Fruit fly (Drosophila melanogaster) whole organism, embryonic: ENCODE results near the gene CG34138.

ENCODE experiments used
- Aef1 ChIP-seq: fragments of 200-800 bp; sonication (Bioruptor generic); IDR thresholded peaks from 3 replicates; pipeline ENCODE4 v1.3.6; 2022; ENCODE audit warnings: missing biosample characterization, missing genetic modification characterization
- CG10147 ChIP-seq: fragments of 200-800 bp; sonication (Bioruptor generic); optimal IDR thresholded peaks from 2 replicates; lab custom pipeline; 2019; ENCODE audit warnings: missing biosample characterization, mild to moderate bottlenecking, missing genetic modification characterization, moderate library complexity
- CG10366 ChIP-seq: fragments of 200-800 bp; sonication (Bioruptor generic); IDR thresholded peaks from 2 replicates; pipeline ENCODE4 v1.3.6; 2022; ENCODE audit warnings: missing biosample characterization, missing genetic modification characterization
- CG10543 ChIP-seq: fragments of 200-800 bp; sonication (Bioruptor generic); optimal IDR thresholded peaks from 3 replicates; lab custom pipeline; 2017; ENCODE audit warnings: missing biosample characterization, mild to moderate bottlenecking, missing genetic modification characterization, moderate library complexity
- CG11085 ChIP-seq: fragments of 200-800 bp; sonication (Bioruptor generic); IDR thresholded peaks from 2 replicates; pipeline ENCODE4 v1.3.6; 2022; ENCODE audit warnings: missing biosample characterization, missing genetic modification characterization
- CG11560 ChIP-seq: fragments of 200-800 bp; sonication (Bioruptor generic); IDR thresholded peaks from 3 replicates; pipeline ENCODE4 v1.3.6; 2022; ENCODE audit warnings: missing biosample characterization, missing genetic modification characterization
- CG12236 ChIP-seq: fragments of 200-800 bp; sonication (Bioruptor generic); optimal IDR thresholded peaks from 2 replicates; lab custom pipeline; 2016; ENCODE audit warnings: missing biosample characterization, missing genetic modification characterization
- CG12769 ChIP-seq: fragments of 200-800 bp; sonication (Bioruptor generic); optimal IDR thresholded peaks from 2 replicates; lab custom pipeline; 2019; ENCODE audit warnings: missing biosample characterization, mild to moderate bottlenecking, missing genetic modification characterization, moderate library complexity
- CG14667 ChIP-seq: fragments of 200-800 bp; sonication (Bioruptor generic); IDR thresholded peaks from 2 replicates; pipeline ENCODE4 v1.3.6; 2022; ENCODE audit warnings: missing biosample characterization, missing genetic modification characterization
- CG14860 ChIP-seq: fragments of 200-800 bp; sonication (Bioruptor generic); IDR thresholded peaks from 3 replicates; pipeline ENCODE4 v1.3.6; 2022; ENCODE audit warnings: missing biosample characterization, missing genetic modification characterization; ENCODE audit not compliant: partially characterized antibody
- CG17359 ChIP-seq: fragments of 200-800 bp; sonication (Bioruptor generic); optimal IDR thresholded peaks from 3 replicates; lab custom pipeline; 2018; ENCODE audit warnings: missing biosample characterization, mild to moderate bottlenecking, missing genetic modification characterization, moderate library complexity
- CG2199 ChIP-seq: fragments of 200-800 bp; sonication (Bioruptor generic); IDR thresholded peaks from 3 replicates; pipeline ENCODE4 v1.3.6; 2022; ENCODE audit warnings: missing biosample characterization, missing genetic modification characterization
- CG33557 ChIP-seq: fragments of 200-800 bp; sonication (Bioruptor generic); optimal IDR thresholded peaks from 2 replicates; lab custom pipeline; 2019; ENCODE audit warnings: missing biosample characterization, mild to moderate bottlenecking, missing genetic modification characterization, moderate library complexity
- CG3726 ChIP-seq: fragments of 200-800 bp; sonication (Bioruptor generic); IDR thresholded peaks from 3 replicates; pipeline ENCODE4, ENCODE4 v1.3.6; 2022; ENCODE audit warnings: missing biosample characterization, missing genetic modification characterization
- CG6254 ChIP-seq: fragments of 200-800 bp; sonication (Bioruptor generic); optimal IDR thresholded peaks from 3 replicates; lab custom pipeline; 2017; ENCODE audit warnings: mild to moderate bottlenecking, missing biosample characterization, missing genetic modification reagents, missing genetic modification characterization
- CG6683 ChIP-seq: fragments of 200-800 bp; sonication (Bioruptor generic); optimal IDR thresholded peaks from 2 replicates; lab custom pipeline; 2017; ENCODE audit warnings: missing biosample characterization, mild to moderate bottlenecking, missing genetic modification characterization, missing genetic modification reagents
- CG7556 ChIP-seq: fragments of 200-800 bp; sonication (Bioruptor generic); optimal IDR thresholded peaks from 2 replicates; lab custom pipeline; 2017; ENCODE audit warnings: missing biosample characterization, mild to moderate bottlenecking, missing genetic modification characterization
- CG8388 ChIP-seq: fragments of 200-800 bp; sonication (Bioruptor generic); optimal IDR thresholded peaks from 2 replicates; lab custom pipeline; 2019; ENCODE audit warnings: missing biosample characterization, mild to moderate bottlenecking, missing genetic modification characterization, moderate library complexity
- CG9727 ChIP-seq: fragments of 200-800 bp; sonication (Bioruptor generic); optimal IDR thresholded peaks from 3 replicates; lab custom pipeline; 2017; ENCODE audit warnings: missing biosample characterization, mild to moderate bottlenecking, missing genetic modification characterization
- Deaf1 ChIP-seq: fragments of 200-800 bp; optimal IDR thresholded peaks from 3 replicates; lab custom pipeline; 2019; ENCODE audit warnings: missing biosample characterization, mild to moderate bottlenecking, missing genetic modification characterization, moderate library complexity
- Dek ChIP-seq: fragments of 200-800 bp; sonication (Bioruptor generic); optimal IDR thresholded peaks from 3 replicates; lab custom pipeline; 2019; ENCODE audit warnings: missing biosample characterization, mild to moderate bottlenecking, missing genetic modification characterization, moderate library complexity
- E2f2 ChIP-seq: fragments of 200-800 bp; sonication (Bioruptor generic); IDR thresholded peaks from 2 replicates; pipeline ENCODE4 v1.3.6; 2022; ENCODE audit warnings: missing biosample characterization, missing genetic modification characterization
- Eip74EF ChIP-seq, 2 experiments: fragments of 200-800 bp in 1 of 2; fragments of >200 bp in 1 of 2; sonication (Bioruptor generic) in 1 of 2; optimal IDR thresholded peaks; 2 replicates each; lab custom pipeline; 2017 to 2019; ENCODE audit warnings: missing biosample characterization in 2 of 2, missing genetic modification characterization in 2 of 2, mild to moderate bottlenecking in 1 of 2, moderate library complexity in 1 of 2
- GATAe ChIP-seq: fragments of 200-800 bp; sonication (Bioruptor generic); conservative IDR thresholded peaks from 2 replicates; pipeline ENCODE4 v1.3.6; 2022; ENCODE audit warnings: missing biosample characterization, missing genetic modification characterization
- Mes4 ChIP-seq: fragments of 200-800 bp; sonication (Bioruptor generic); optimal IDR thresholded peaks from 2 replicates; lab custom pipeline; 2016; ENCODE audit warnings: missing biosample characterization, missing genetic modification characterization
- Opbp ChIP-seq: fragments of 200-800 bp; sonication (Bioruptor generic); IDR thresholded peaks from 3 replicates; pipeline ENCODE4 v1.3.6; 2022; ENCODE audit warnings: missing biosample characterization, missing genetic modification characterization; ENCODE audit not compliant: partially characterized antibody
- Optix ChIP-seq: fragments of 200-800 bp; sonication (Bioruptor generic); IDR thresholded peaks from 3 replicates; pipeline ENCODE4 v1.3.6; 2022; ENCODE audit warnings: missing biosample characterization, missing genetic modification characterization
- Rfx ChIP-seq: fragments of 200-800 bp; sonication (Bioruptor generic); IDR thresholded peaks from 2 replicates; pipeline ENCODE4 v1.3.6; 2022; ENCODE audit warnings: missing biosample characterization, missing genetic modification characterization
- abd-A ChIP-seq: fragments of 200-800 bp; sonication (Bioruptor generic); optimal IDR thresholded peaks from 3 replicates; lab custom pipeline; 2019; ENCODE audit warnings: missing biosample characterization, mild to moderate bottlenecking, missing genetic modification characterization, moderate library complexity
- al ChIP-seq: fragments of 200-800 bp; sonication (Bioruptor generic); IDR thresholded peaks from 2 replicates; pipeline ENCODE4 v1.3.6; 2022; ENCODE audit warnings: missing biosample characterization, missing genetic modification characterization
- ap ChIP-seq: fragments of 200-800 bp; sonication (Bioruptor generic); IDR thresholded peaks from 2 replicates; pipeline ENCODE4 v1.3.6; 2022; ENCODE audit warnings: missing biosample characterization, missing genetic modification characterization
- bbx ChIP-seq: fragments of 200-800 bp; sonication (Bioruptor generic); IDR thresholded peaks from 2 replicates; pipeline ENCODE4 v1.3.6; 2022; ENCODE audit warnings: missing biosample characterization, missing genetic modification characterization; ENCODE audit not compliant: partially characterized antibody
- bowl ChIP-seq: fragments of 200-800 bp; sonication (Bioruptor generic); IDR thresholded peaks from 2 replicates; pipeline ENCODE4 v1.3.6; 2022; ENCODE audit warnings: missing biosample characterization, missing genetic modification characterization
- chm ChIP-seq: fragments of 200-800 bp; sonication (Bioruptor generic); IDR thresholded peaks from 2 replicates; pipeline ENCODE4 v1.3.6; 2022; ENCODE audit warnings: missing biosample characterization, missing genetic modification characterization
- cwo ChIP-seq: fragments of 200-800 bp; sonication (Bioruptor generic); optimal IDR thresholded peaks from 3 replicates; lab custom pipeline; 2017; ENCODE audit warnings: missing biosample characterization, missing genetic modification characterization, mild to moderate bottlenecking, moderate library complexity, missing genetic modification reagents
- en ChIP-seq: fragments of 200-800 bp; sonication (Bioruptor generic); optimal IDR thresholded peaks from 2 replicates; lab custom pipeline; 2016; ENCODE audit warnings: missing biosample characterization, missing genetic modification characterization
- esg ChIP-seq: fragments of 200-800 bp; sonication (Bioruptor generic); conservative IDR thresholded peaks from 2 replicates; pipeline ENCODE4 v1.3.6; 2022; ENCODE audit warnings: missing biosample characterization, missing genetic modification characterization
- fd102C ChIP-seq: fragments of 200-800 bp; sonication (Bioruptor generic); optimal IDR thresholded peaks from 2 replicates; lab custom pipeline; 2018; ENCODE audit warnings: missing biosample characterization, mild to moderate bottlenecking, missing genetic modification characterization, moderate library complexity
- fd96Cb ChIP-seq: fragments of 200-800 bp; sonication (Bioruptor generic); optimal IDR thresholded peaks from 2 replicates; lab custom pipeline; 2018; ENCODE audit warnings: missing biosample characterization, mild to moderate bottlenecking, missing genetic modification characterization, moderate library complexity
- ftz-f1 ChIP-seq: fragments of 200-800 bp; sonication (Bioruptor generic); optimal IDR thresholded peaks from 2 replicates; lab custom pipeline; 2016; ENCODE audit warnings: missing biosample characterization, missing genetic modification characterization
- gcm2 ChIP-seq: fragments of 200-800 bp; sonication (Bioruptor generic); optimal IDR thresholded peaks from 2 replicates; lab custom pipeline; 2016; ENCODE audit warnings: missing biosample characterization, missing genetic modification characterization
- hbn ChIP-seq: fragments of 200-800 bp; sonication (Bioruptor generic); IDR thresholded peaks from 2 replicates; pipeline ENCODE4 v1.3.6; 2022; ENCODE audit warnings: missing biosample characterization, missing genetic modification characterization; ENCODE audit not compliant: partially characterized antibody
- her ChIP-seq: fragments of 200-800 bp; sonication (Bioruptor generic); optimal IDR thresholded peaks from 2 replicates; lab custom pipeline; 2016; ENCODE audit warnings: missing biosample characterization, missing genetic modification characterization
- ind ChIP-seq: fragments of 200-800 bp; sonication (Bioruptor generic); optimal IDR thresholded peaks from 3 replicates; lab custom pipeline; 2016; ENCODE audit warnings: missing biosample characterization, missing genetic modification characterization
- luna ChIP-seq: fragments of 200-800 bp; sonication (Bioruptor generic); optimal IDR thresholded peaks from 2 replicates; lab custom pipeline; 2016; ENCODE audit warnings: missing biosample characterization, missing genetic modification characterization
- mirr ChIP-seq: fragments of 200-800 bp; sonication (Bioruptor generic); optimal IDR thresholded peaks from 3 replicates; lab custom pipeline; 2018; ENCODE audit warnings: missing biosample characterization, mild to moderate bottlenecking, missing genetic modification characterization
- oc ChIP-seq: fragments of 200-800 bp; sonication (Bioruptor generic); optimal IDR thresholded peaks from 2 replicates; lab custom pipeline; 2018; ENCODE audit warnings: missing biosample characterization, mild to moderate bottlenecking, missing genetic modification characterization, moderate library complexity
- sd ChIP-seq: fragments of 200-800 bp; sonication (Bioruptor generic); optimal IDR thresholded peaks from 3 replicates; lab custom pipeline; 2018; ENCODE audit warnings: missing biosample characterization, mild to moderate bottlenecking, missing genetic modification characterization, moderate library complexity
- seq ChIP-seq: fragments of 200-800 bp; sonication (Bioruptor generic); IDR thresholded peaks from 2 replicates; pipeline ENCODE4 v1.3.6; 2022; ENCODE audit warnings: missing biosample characterization, missing genetic modification characterization
- sr ChIP-seq: fragments of 200-800 bp; sonication (Bioruptor generic); IDR thresholded peaks from 3 replicates; pipeline ENCODE4 v1.3.6; 2022; ENCODE audit warnings: missing biosample characterization, missing genetic modification characterization
- sug ChIP-seq: fragments of 200-800 bp; optimal IDR thresholded peaks from 2 replicates; lab custom pipeline; 2019; ENCODE audit warnings: missing biosample characterization, mild to moderate bottlenecking, missing genetic modification characterization, moderate library complexity

Gene CG34138

dm6 chr3R:19619908-19620307 lies 14.8 kb upstream of the CG34138 start (continued):
- no peak for TF ChIP-seq E2f2 (GFP tag; lab: Robert Waterston, UW)
- TF ChIP-seq fd102C (GFP tag; lab: Kevin White, UChicago), result no peak
- TF ChIP-seq CG2199, result 0 out of 3 replicates have a peak, but pooled peaks have one; percentile 44
- TF ChIP-seq Dek, result no peak
- no peak for TF ChIP-seq Optix (GFP tag; lab: Robert Waterston, UW)
- TF ChIP-seq seq (GFP tag; lab: Robert Waterston, UW), result 0 out of 2 replicates have a peak, but pooled peaks have one; percentile 26
- TF ChIP-seq bowl (GFP tag; lab: Robert Waterston, UW), result no peak
- peak; percentile 82 for TF ChIP-seq mirr (GFP tag; lab: Kevin White, UChicago)
- TF ChIP-seq chm (GFP tag; lab: Robert Waterston, UW), result no peak
- no peak for TF ChIP-seq Aef1 (GFP tag; lab: Robert Waterston, UW)
- TF ChIP-seq Mes4, result no peak
- TF ChIP-seq bbx, result no peak
- TF ChIP-seq CG10366 (GFP tag; lab: Robert Waterston, UW), result no peak
- no peak for TF ChIP-seq sr
- TF ChIP-seq her (GFP tag; lab: Kevin White, UChicago), result no peak
- TF ChIP-seq sd (tag; lab: Kevin White, UChicago), result peak; percentile 86
- TF ChIP-seq Deaf1 (tag; lab: Kevin White, UChicago), result peak; percentile 28
- no peak for TF ChIP-seq CG8388 (GFP tag; lab: Kevin White, UChicago)
- no peak for TF ChIP-seq al
- no peak for TF ChIP-seq CG11560
- TF ChIP-seq CG7556, result no peak
- peak; percentile 16 for TF ChIP-seq CG10543 (GFP tag; lab: Kevin White, UChicago)
- no peak for TF ChIP-seq CG12236 (GFP tag; lab: Kevin White, UChicago)
- TF ChIP-seq ap, result no peak
- TF ChIP-seq abd-A (tag; lab: Kevin White, UChicago), result no peak
- TF ChIP-seq Eip74EF (GFP tag; optimal IDR thresholded peaks at IDR 0.05; lab: Kevin White, UChicago), result no peak
- TF ChIP-seq GATAe, result no peak
- TF ChIP-seq luna (GFP tag; lab: Kevin White, UChicago), result no peak
- no peak for TF ChIP-seq esg (GFP tag; lab: Robert Waterston, UW)
- peak; percentile 52 for TF ChIP-seq sug (tag; lab: Kevin White, UChicago)
- TF ChIP-seq ind, result no peak
- TF ChIP-seq CG10147 (GFP tag; lab: Kevin White, UChicago), result no peak
- TF ChIP-seq gcm2 (GFP tag; lab: Kevin White, UChicago), result no peak
- TF ChIP-seq en (GFP tag; lab: Kevin White, UChicago), result no peak
- no peak for TF ChIP-seq CG14667 (GFP tag; lab: Robert Waterston, UW)
- TF ChIP-seq CG3726 (GFP tag; lab: Robert Waterston, UW), result no peak
- TF ChIP-seq hbn (GFP tag; lab: Robert Waterston, UW), result no peak
- TF ChIP-seq CG12769 (tag; lab: Kevin White, UChicago), result peak; percentile 47
- no peak for TF ChIP-seq Opbp (GFP tag; lab: Robert Waterston, UW)
- no peak for TF ChIP-seq CG6683 (GFP tag; lab: Kevin White, UChicago)
- peak; percentile 23; the same call in 1 of the 2 replicates for TF ChIP-seq Rfx (GFP tag; lab: Robert Waterston, UW)
- TF ChIP-seq CG11085 (GFP tag; lab: Robert Waterston, UW), result no peak
- peak; percentile 2 for TF ChIP-seq ftz-f1 (GFP tag; lab: Kevin White, UChicago)
- no peak for TF ChIP-seq oc (tag; lab: Kevin White, UChicago)
- no peak for TF ChIP-seq CG6254 (GFP tag; lab: Kevin White, UChicago)
- TF ChIP-seq CG14860, result no peak
- peak; percentile 88 for TF ChIP-seq cwo (GFP tag; lab: Kevin White, UChicago)
- TF ChIP-seq CG9727 (GFP tag; lab: Kevin White, UChicago), result peak; percentile 3
- no peak for TF ChIP-seq CG17359 (tag; lab: Kevin White, UChicago)
- TF ChIP-seq fd96Cb (tag; lab: Kevin White, UChicago), result no peak
- no peak for TF ChIP-seq CG33557
